Fruit fly (Drosophila melanogaster) whole organism, wandering third instar larva: ENCODE data around the gene srp.

Experiments
- Abd-B ChIP-seq: fragments of >200 bp; optimal IDR thresholded peaks from 2 replicates; lab custom pipeline; 2017; ENCODE audit warnings: missing biosample characterization, missing genetic modification characterization
- CG32264 ChIP-seq: fragments of 200-800 bp; sonication (Bioruptor generic); optimal IDR thresholded peaks from 2 replicates; lab custom pipeline; 2016; ENCODE audit warnings: missing biosample characterization, missing genetic modification characterization
- CrebA ChIP-seq: fragments of 200-800 bp; sonication (Bioruptor generic); optimal IDR thresholded peaks from 2 replicates; lab custom pipeline; 2016; ENCODE audit warnings: missing biosample characterization, mild to moderate bottlenecking, missing genetic modification characterization, borderline replicate concordance
- Dfd ChIP-seq: fragments of >200 bp; optimal IDR thresholded peaks from 2 replicates; lab custom pipeline; 2017; ENCODE audit warnings: missing biosample characterization, missing genetic modification characterization
- Dif ChIP-seq: fragments of 200-275, 200-300 bp; sonication (Bioruptor generic); optimal IDR thresholded peaks from 2 replicates; lab custom pipeline; 2018; ENCODE audit warnings: missing biosample characterization, missing genetic modification characterization; ENCODE audit not compliant: partially characterized antibody
- GATAd ChIP-seq: sonication (Bioruptor generic); optimal IDR thresholded peaks from 2 replicates; lab custom pipeline; 2016; ENCODE audit warnings: missing biosample characterization, missing genetic modification characterization
- Hnf4 ChIP-seq: fragments of 200-800 bp; sonication (Bioruptor generic); optimal IDR thresholded peaks from 2 replicates; lab custom pipeline; 2016; ENCODE audit warnings: missing biosample characterization, mild to moderate bottlenecking, missing genetic modification characterization
- Jra ChIP-seq: sonication (Bioruptor generic); optimal IDR thresholded peaks from 2 replicates; lab custom pipeline; 2016; ENCODE audit warnings: missing biosample characterization, missing genetic modification characterization
- Myc ChIP-seq: fragments of >200 bp; optimal IDR thresholded peaks from 2 replicates; lab custom pipeline; 2017
- N ChIP-seq: fragments of >200 bp; optimal IDR thresholded peaks from 2 replicates; lab custom pipeline; 2018; ENCODE audit warnings: missing biosample characterization, missing external identifiers, missing genetic modification characterization
- OdsH ChIP-seq: fragments of 200-800 bp; sonication (Bioruptor generic); optimal IDR thresholded peaks from 2 replicates; lab custom pipeline; 2016; ENCODE audit warnings: missing biosample characterization, mild to moderate bottlenecking, missing genetic modification characterization
- Rel ChIP-seq, 2 experiments: fragments of 200-800 bp; sonication (Bioruptor generic) in 1 of 2; optimal IDR thresholded peaks; 2 replicates in 1 of 2; 3 replicates in 1 of 2; lab custom pipeline; 2016 to 2019; ENCODE audit warnings: mild to moderate bottlenecking in 2 of 2, missing biosample characterization in 2 of 2, missing genetic modification characterization in 2 of 2, moderate library complexity in 1 of 2
- Sp1 ChIP-seq: fragments of 200-800 bp; sonication (Bioruptor generic); optimal IDR thresholded peaks from 3 replicates; lab custom pipeline; 2019; ENCODE audit warnings: missing biosample characterization, mild to moderate bottlenecking, missing genetic modification characterization, moderate library complexity
- Vsx2 ChIP-seq: fragments of 200-300, 225-300 bp; sonication (Bioruptor generic); optimal IDR thresholded peaks from 2 replicates; lab custom pipeline; 2018; ENCODE audit warnings: missing biosample characterization, missing genetic modification characterization; ENCODE audit not compliant: partially characterized antibody
- br ChIP-seq: fragments of 200-800 bp; sonication (Bioruptor generic); optimal IDR thresholded peaks from 2 replicates; lab custom pipeline; 2016; ENCODE audit warnings: missing biosample characterization, missing genetic modification characterization
- dl ChIP-seq, 2 experiments: fragments of 175-275, 200-275 bp in 1 of 2; fragments of 200-275 bp in 1 of 2; sonication (Bioruptor generic); optimal IDR thresholded peaks; lab custom pipeline; 2018; ENCODE audit warnings: mild to moderate bottlenecking in 2 of 2, missing biosample characterization in 2 of 2, missing genetic modification characterization in 2 of 2, moderate library complexity in 2 of 2; ENCODE audit not compliant: partially characterized antibody in 2 of 2, insufficient read depth in 1 of 2
- dsf ChIP-seq: sonication (Bioruptor generic); optimal IDR thresholded peaks from 2 replicates; lab custom pipeline; 2016; ENCODE audit warnings: missing biosample characterization, missing genetic modification characterization, borderline replicate concordance
- ey ChIP-seq: fragments of 200-800 bp; sonication (Bioruptor generic); optimal IDR thresholded peaks from 2 replicates; lab custom pipeline; 2016; ENCODE audit warnings: missing biosample characterization, missing genetic modification characterization
- foxo ChIP-seq, 2 experiments: fragments of 200-800 bp; sonication (Bioruptor generic); optimal IDR thresholded peaks; 2 replicates in 1 of 2; 3 replicates in 1 of 2; lab custom pipeline; 2016 to 2017; ENCODE audit warnings: missing biosample characterization in 2 of 2, missing genetic modification characterization in 2 of 2
- fru ChIP-seq: fragments of 200-800 bp; sonication (Bioruptor generic); optimal IDR thresholded peaks from 3 replicates; lab custom pipeline; 2016; ENCODE audit warnings: missing biosample characterization, mild to moderate bottlenecking, missing genetic modification characterization
- h ChIP-seq: fragments of 200-800 bp; sonication (Bioruptor generic); optimal IDR thresholded peaks from 3 replicates; lab custom pipeline; 2016; ENCODE audit warnings: missing biosample characterization, mild to moderate bottlenecking, missing genetic modification characterization
- lola ChIP-seq: fragments of >200 bp; optimal IDR thresholded peaks from 2 replicates; lab custom pipeline; 2017; ENCODE audit warnings: missing biosample characterization, missing genetic modification characterization
- pan ChIP-seq: fragments of >200 bp; optimal IDR thresholded peaks from 2 replicates; lab custom pipeline; 2017
- sage ChIP-seq: fragments of 200-800 bp; sonication (Bioruptor generic); optimal IDR thresholded peaks from 2 replicates; lab custom pipeline; 2016; ENCODE audit warnings: missing biosample characterization, mild to moderate bottlenecking, missing genetic modification characterization
- sv ChIP-seq: fragments of 200-800 bp; sonication (Bioruptor generic); optimal IDR thresholded peaks from 3 replicates; lab custom pipeline; 2016; ENCODE audit warnings: missing biosample characterization, missing genetic modification characterization
- tai ChIP-seq: sonication (Bioruptor generic); optimal IDR thresholded peaks from 2 replicates; lab custom pipeline; 2016; ENCODE audit warnings: missing biosample characterization, missing genetic modification characterization

srp gene

DNA sequence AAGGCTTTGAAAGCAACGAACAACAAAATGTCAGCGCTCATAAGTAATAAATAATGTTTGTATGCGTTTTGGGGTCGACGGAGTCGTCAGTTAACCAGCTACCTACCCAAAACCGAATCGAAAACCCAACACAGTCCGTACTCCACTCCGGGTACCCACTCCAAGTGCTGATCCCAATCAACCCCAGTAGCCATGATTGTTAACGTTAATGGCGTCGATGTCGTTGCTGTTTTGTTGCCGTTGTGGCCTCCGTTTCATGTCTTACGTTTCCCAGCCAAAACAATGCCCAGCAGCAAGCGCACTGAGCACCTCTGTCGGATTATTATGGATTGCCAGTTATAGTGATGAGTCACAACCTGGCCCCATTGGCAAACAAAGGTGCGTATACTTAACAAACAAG, 23.1 kb downstream of the srp start, which contains the start of gene GATAe (continued):
- TF ChIP-seq dsf (GFP tag; lab: Kevin White, UChicago) (no peak), dl (GFP tag; optimal IDR thresholded peaks at IDR 0.05; lab: Kevin White, UChicago; ENCODE audit: insufficient read depth in 1 of 2, partially characterized antibody in 2 of 2) (no peak), ey (GFP tag; lab: Kevin White, UChicago) (no peak)

DNA sequence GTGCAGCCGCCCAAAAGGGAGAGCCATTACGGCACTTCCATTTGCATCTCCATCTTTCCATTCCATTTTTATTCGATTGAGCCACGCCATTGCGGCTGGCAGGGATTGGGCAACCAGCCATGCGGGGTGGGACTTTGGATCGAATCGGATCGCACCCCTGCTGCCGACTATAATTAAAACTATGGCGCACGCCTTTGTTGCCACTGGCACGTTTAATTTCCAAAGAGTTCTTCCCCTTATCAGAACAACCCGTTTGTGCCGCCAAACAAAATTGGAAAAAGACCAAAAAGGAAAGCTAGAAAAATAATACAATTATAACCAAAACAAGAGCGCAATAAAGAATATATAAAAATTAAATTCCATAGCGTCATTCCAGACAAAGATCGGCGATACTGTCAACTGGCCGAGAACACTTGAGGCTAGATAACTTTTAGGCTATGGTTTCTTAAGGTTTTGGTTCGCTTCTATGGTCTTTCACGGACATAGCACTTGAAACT, 24.1 kb downstream of the srp start:
- TF ChIP-seq GATAd (GFP tag; lab: Kevin White, UChicago): no peak
- TF ChIP-seq Sp1 (GFP tag; lab: Kevin White, UChicago): no peak
- TF ChIP-seq Abd-B (GFP tag; lab: Kevin White, UChicago): no peak
- no peak for TF ChIP-seq foxo (GFP tag; optimal IDR thresholded peaks at IDR 0.05; lab: Kevin White, UChicago)
- TF ChIP-seq br (GFP tag; lab: Kevin White, UChicago): peak; percentile 63
- TF ChIP-seq h (GFP tag; lab: Kevin White, UChicago): peak; percentile 48
- no peak for TF ChIP-seq Rel (GFP tag; optimal IDR thresholded peaks at IDR 0.05; lab: Kevin White, UChicago)
- TF ChIP-seq Rel (tag; optimal IDR thresholded peaks at IDR 0.05; lab: Kevin White, UChicago): peak; percentile 80
- no peak for TF ChIP-seq fru (GFP tag; lab: Kevin White, UChicago)
- TF ChIP-seq sage (GFP tag; lab: Kevin White, UChicago): no peak
- no peak for TF ChIP-seq Myc (lab: Kevin White, UChicago)
- peak; percentile 12 for TF ChIP-seq CrebA (GFP tag; lab: Kevin White, UChicago)
- no peak for TF ChIP-seq sv (GFP tag; lab: Kevin White, UChicago)
- TF ChIP-seq dsf (GFP tag; lab: Kevin White, UChicago): no peak

DNA sequence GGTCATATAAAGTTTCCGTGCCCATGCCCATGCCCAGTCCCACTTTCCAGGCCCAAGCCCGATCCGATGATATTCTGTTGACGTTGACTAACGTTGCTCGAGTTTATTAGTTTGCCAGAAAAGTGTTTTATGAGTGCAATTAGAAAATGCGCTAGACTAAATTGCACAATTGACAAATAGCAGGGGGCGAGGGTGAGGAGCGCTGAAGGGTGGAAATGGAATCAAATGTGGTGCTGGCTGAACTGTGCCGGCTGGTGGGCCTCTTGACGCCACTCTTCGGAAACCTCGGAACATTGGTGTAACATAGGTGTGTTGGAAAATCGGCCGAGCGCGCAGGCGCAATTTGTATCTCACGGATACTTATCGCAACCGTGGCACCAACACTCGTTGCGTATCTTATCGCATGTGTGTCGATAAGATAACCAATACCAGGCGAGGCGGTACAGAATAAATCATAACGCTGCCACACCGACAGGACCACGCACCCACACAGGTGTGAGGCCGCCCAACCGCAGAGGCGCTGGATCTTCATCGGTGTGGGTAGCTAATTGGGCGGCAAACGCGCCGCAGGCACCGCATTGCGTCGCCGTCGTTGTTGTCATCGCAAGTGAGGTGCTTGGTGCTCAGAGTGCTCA, 25.9 kb downstream of the srp start:
- TF ChIP-seq Jra (GFP tag; lab: Kevin White, UChicago): peak; percentile 18
- no peak for TF ChIP-seq pan (lab: Kevin White, UChicago)
- TF ChIP-seq br (GFP tag; lab: Kevin White, UChicago): peak; percentile 38
- no peak for TF ChIP-seq Myc (lab: Kevin White, UChicago)
- TF ChIP-seq dl (GFP tag; optimal IDR thresholded peaks at IDR 0.05; lab: Kevin White, UChicago; ENCODE audit: insufficient read depth in 1 of 2, partially characterized antibody in 2 of 2): peak in 1 of 2 experiments; percentile 24
- TF ChIP-seq Sp1 (GFP tag; lab: Kevin White, UChicago): peak; percentile 12
- no peak for TF ChIP-seq lola (GFP tag; lab: Kevin White, UChicago)
- TF ChIP-seq Vsx2 (GFP tag; lab: Kevin White, UChicago): peak; percentile 70
- TF ChIP-seq N: peak; percentile 39
- no peak for TF ChIP-seq OdsH (GFP tag; lab: Kevin White, UChicago)
- peak; percentile 54 for TF ChIP-seq h (GFP tag; lab: Kevin White, UChicago)
- no peak for TF ChIP-seq Rel (GFP tag; optimal IDR thresholded peaks at IDR 0.05; lab: Kevin White, UChicago)
- TF ChIP-seq Rel (tag; optimal IDR thresholded peaks at IDR 0.05; lab: Kevin White, UChicago): peak; percentile 63

DNA sequence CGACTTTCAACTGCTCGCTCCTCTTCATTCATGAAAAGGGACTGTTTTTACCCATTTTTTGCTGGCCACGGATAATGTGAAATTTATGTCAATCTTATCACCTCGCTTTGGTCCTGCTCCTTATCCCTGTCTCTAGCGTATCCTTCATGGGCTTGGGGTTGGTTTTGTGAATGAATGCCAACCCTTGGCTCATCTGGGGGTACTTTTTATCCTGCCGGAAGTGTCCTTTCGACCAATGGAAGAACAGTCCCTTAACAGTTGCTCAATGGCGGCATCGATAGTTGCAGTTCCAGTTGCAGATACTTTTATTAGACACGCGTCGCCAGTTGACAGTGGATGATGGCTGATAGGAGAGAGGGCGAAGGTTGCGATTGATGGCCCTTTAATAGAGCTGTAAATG, 27.6 kb downstream of the srp start:
- TF ChIP-seq Sp1 (GFP tag; lab: Kevin White, UChicago) (no peak), Rel (GFP tag; optimal IDR thresholded peaks at IDR 0.05; lab: Kevin White, UChicago) (no peak), Rel (tag; optimal IDR thresholded peaks at IDR 0.05; lab: Kevin White, UChicago) (no peak), tai (GFP tag; lab: Kevin White, UChicago) (no peak), Hnf4 (GFP tag; lab: Kevin White, UChicago) (no peak), Dfd (GFP tag; lab: Kevin White, UChicago) (no peak), CG32264 (GFP tag; lab: Kevin White, UChicago) (no peak), Myc (lab: Kevin White, UChicago) (no peak), Jra (GFP tag; lab: Kevin White, UChicago) (no peak), sage (GFP tag; lab: Kevin White, UChicago) (no peak), fru (GFP tag; lab: Kevin White, UChicago) (no peak)

DNA sequence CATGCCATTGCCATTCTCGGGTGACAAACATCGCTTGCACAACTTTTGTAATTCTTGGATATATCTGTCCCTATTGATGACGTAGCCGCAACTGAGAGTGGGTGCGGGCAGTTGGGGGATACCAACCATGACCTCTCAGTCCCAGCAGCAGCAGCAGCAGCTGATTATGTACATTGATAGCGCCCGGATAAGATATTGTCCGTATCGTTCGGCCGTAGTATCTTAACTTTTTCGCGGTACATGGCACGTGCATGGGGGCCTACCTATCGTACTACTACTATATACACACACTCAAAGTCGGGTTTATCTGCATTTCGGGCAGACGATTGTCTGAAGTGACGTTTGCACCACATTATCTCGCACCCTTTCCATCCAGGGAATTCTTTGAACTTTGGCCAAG, 28.6 kb downstream of the srp start:
- no peak for TF ChIP-seq Dif (GFP tag; lab: Kevin White, UChicago)
- TF ChIP-seq h (GFP tag; lab: Kevin White, UChicago): peak; percentile 18
